Worm (Caenorhabditis elegans) whole organism, late embryonic: ENCODE data around the gene T23B5.3.

ENCODE experiments used
- C08G9.2 ChIP-seq: sonication (generic microtip); optimal IDR thresholded peaks from 2 replicates; lab custom pipeline; 2016; ENCODE audit warnings: mild to moderate bottlenecking, missing genetic modification characterization, moderate library complexity, missing compliant biosample characterization
- K02D7.2 ChIP-seq: sonication (generic microtip); optimal IDR thresholded peaks from 2 replicates; lab custom pipeline; 2017; ENCODE audit warnings: mild to moderate bottlenecking, missing genetic modification characterization, missing compliant biosample characterization
- ahr-1 ChIP-seq: sonication (generic microtip); optimal IDR thresholded peaks from 2 replicates; lab custom pipeline; 2016; ENCODE audit warnings: missing genetic modification characterization, missing compliant biosample characterization
- ama-1 ChIP-seq: fragments of 150-350 bp; optimal IDR thresholded peaks from 2 replicates; lab custom pipeline; 2014
- ceh-18 ChIP-seq: sonication (generic microtip); optimal IDR thresholded peaks from 2 replicates; lab custom pipeline; 2016; ENCODE audit warnings: missing genetic modification characterization, missing compliant biosample characterization
- ceh-19 ChIP-seq: fragments of 200-800 bp; sonication (Bioruptor generic); optimal IDR thresholded peaks from 2 replicates; lab custom pipeline; 2018; ENCODE audit warnings: mild to moderate bottlenecking, missing genetic modification characterization, missing compliant biosample characterization
- ceh-30 ChIP-seq: fragments of 150-350 bp; optimal IDR thresholded peaks from 2 replicates; lab custom pipeline; 2014; ENCODE audit warnings: missing biosample characterization, missing genetic modification characterization
- ceh-31 ChIP-seq: sonication (generic microtip); optimal IDR thresholded peaks from 2 replicates; lab custom pipeline; 2016; ENCODE audit warnings: missing genetic modification characterization, missing compliant biosample characterization
- ceh-34 ChIP-seq: sonication (generic microtip); optimal IDR thresholded peaks from 2 replicates; lab custom pipeline; 2016; ENCODE audit warnings: mild to moderate bottlenecking, missing genetic modification characterization, missing compliant biosample characterization
- ceh-45 ChIP-seq: fragments of 200-800 bp; sonication (Bioruptor generic); IDR thresholded peaks from 2 replicates; pipeline ENCODE4 v1.3.6; 2022; ENCODE audit warnings: missing genetic modification reagents, missing genetic modification characterization, missing compliant biosample characterization
- ceh-6 ChIP-seq: fragments of 200-800 bp; sonication (Bioruptor generic); optimal IDR thresholded peaks from 2 replicates; lab custom pipeline; 2018; ENCODE audit warnings: mild to moderate bottlenecking, missing genetic modification characterization, missing compliant biosample characterization
- dmd-4 ChIP-seq: sonication (generic microtip); optimal IDR thresholded peaks from 2 replicates; lab custom pipeline; 2016; ENCODE audit warnings: borderline replicate concordance, missing genetic modification characterization, missing compliant biosample characterization
- elt-2 ChIP-seq: sonication (generic microtip); optimal IDR thresholded peaks from 2 replicates; lab custom pipeline; 2016; ENCODE audit warnings: missing genetic modification reagents, missing genetic modification characterization, missing compliant biosample characterization
- ets-4 ChIP-seq: sonication (generic microtip); optimal IDR thresholded peaks from 2 replicates; lab custom pipeline; 2016; ENCODE audit warnings: missing genetic modification characterization, missing compliant biosample characterization
- fax-1 ChIP-seq: sonication (generic microtip); optimal IDR thresholded peaks from 2 replicates; lab custom pipeline; 2016; ENCODE audit warnings: missing genotype, missing genetic modification characterization, missing compliant biosample characterization
- fkh-10 ChIP-seq: fragments of 150-350 bp; optimal IDR thresholded peaks from 2 replicates; lab custom pipeline; 2014; ENCODE audit warnings: missing biosample characterization, missing genetic modification reagents, missing genetic modification characterization
- hlh-13 ChIP-seq: fragments of 200-800 bp; sonication (Bioruptor generic); optimal IDR thresholded peaks from 2 replicates; lab custom pipeline; 2018; ENCODE audit warnings: mild to moderate bottlenecking, missing genetic modification characterization, missing compliant biosample characterization
- hlh-30 ChIP-seq: sonication (generic microtip); optimal IDR thresholded peaks from 2 replicates; lab custom pipeline; 2017; ENCODE audit warnings: antibody characterized with exemption, missing genetic modification characterization, missing compliant biosample characterization; ENCODE audit not compliant: insufficient read depth
- hlh-6 ChIP-seq: sonication (generic microtip); optimal IDR thresholded peaks from 2 replicates; lab custom pipeline; 2016; ENCODE audit warnings: missing genotype, missing genetic modification characterization, missing compliant biosample characterization
- hlh-8 ChIP-seq: sonication (generic microtip); optimal IDR thresholded peaks from 2 replicates; lab custom pipeline; 2016; ENCODE audit warnings: missing genotype, missing genetic modification characterization, missing compliant biosample characterization
- madf-2 ChIP-seq: sonication (generic microtip); optimal IDR thresholded peaks from 2 replicates; lab custom pipeline; 2017; ENCODE audit warnings: missing genetic modification characterization, missing compliant biosample characterization
- mec-3 ChIP-seq: sonication (generic microtip); optimal IDR thresholded peaks from 2 replicates; lab custom pipeline; 2016; ENCODE audit warnings: borderline replicate concordance, missing genetic modification characterization, missing compliant biosample characterization
- nfya-1 ChIP-seq: sonication (generic microtip); optimal IDR thresholded peaks from 2 replicates; lab custom pipeline; 2017; ENCODE audit warnings: missing genetic modification characterization, mild to moderate bottlenecking, missing compliant biosample characterization, antibody characterized with exemption, moderate library complexity
- nhr-11 ChIP-seq: fragments of 150-350 bp; optimal IDR thresholded peaks from 2 replicates; lab custom pipeline; 2014; ENCODE audit warnings: missing biosample characterization, missing genetic modification characterization
- npax-4 ChIP-seq: sonication (generic microtip); optimal IDR thresholded peaks from 2 replicates; lab custom pipeline; 2016; ENCODE audit warnings: missing genetic modification characterization, missing compliant biosample characterization
- odd-2 ChIP-seq: sonication (generic microtip); optimal IDR thresholded peaks from 2 replicates; lab custom pipeline; 2017; ENCODE audit warnings: antibody characterized with exemption, mild to moderate bottlenecking, missing genetic modification characterization, missing compliant biosample characterization
- pag-3 ChIP-seq: sonication (generic microtip); optimal IDR thresholded peaks from 2 replicates; lab custom pipeline; 2016; ENCODE audit warnings: missing compliant biosample characterization, missing genetic modification characterization, borderline replicate concordance
- pax-1 ChIP-seq: fragments of 150-350 bp; optimal IDR thresholded peaks from 2 replicates; lab custom pipeline; 2014; ENCODE audit warnings: missing biosample characterization, missing genetic modification characterization
- pha-2 ChIP-seq: sonication (generic microtip); optimal IDR thresholded peaks from 2 replicates; lab custom pipeline; 2017; ENCODE audit warnings: mild to moderate bottlenecking, missing genetic modification characterization, missing compliant biosample characterization
- pqm-1 ChIP-seq: sonication (generic microtip); optimal IDR thresholded peaks from 2 replicates; lab custom pipeline; 2016; ENCODE audit warnings: missing genetic modification characterization, missing compliant biosample characterization
- pros-1 ChIP-seq: fragments of 150-350 bp; optimal IDR thresholded peaks from 2 replicates; lab custom pipeline; 2014; ENCODE audit warnings: missing biosample characterization, missing genetic modification reagents, missing genetic modification characterization
- ref-2 ChIP-seq: sonication (generic microtip); optimal IDR thresholded peaks from 2 replicates; lab custom pipeline; 2016; ENCODE audit warnings: missing genetic modification characterization, missing compliant biosample characterization
- sdc-2 ChIP-seq: sonication (generic microtip); optimal IDR thresholded peaks from 2 replicates; lab custom pipeline; 2016; ENCODE audit warnings: missing genotype, missing genetic modification characterization, missing compliant biosample characterization
- sox-2 ChIP-seq: fragments of 200-800 bp; sonication (Bioruptor generic); IDR thresholded peaks from 2 replicates; pipeline ENCODE4 v1.3.6; 2022; ENCODE audit warnings: missing genetic modification reagents, missing genetic modification characterization, missing compliant biosample characterization
- sox-4 ChIP-seq: sonication (generic microtip); optimal IDR thresholded peaks from 2 replicates; lab custom pipeline; 2017; ENCODE audit warnings: mild to moderate bottlenecking, missing genetic modification characterization, inconsistent platforms, missing compliant biosample characterization
- tbx-7 ChIP-seq: sonication (generic microtip); optimal IDR thresholded peaks from 2 replicates; lab custom pipeline; 2016; ENCODE audit warnings: missing genotype, missing genetic modification characterization, missing compliant biosample characterization
- ttx-3 ChIP-seq: sonication (generic microtip); optimal IDR thresholded peaks from 2 replicates; lab custom pipeline; 2016; ENCODE audit warnings: missing genetic modification reagents, missing genetic modification characterization, missing compliant biosample characterization
- unc-55 ChIP-seq: sonication (generic microtip); optimal IDR thresholded peaks from 2 replicates; lab custom pipeline; 2017; ENCODE audit warnings: missing biosample characterization, missing genetic modification reagents, missing genetic modification characterization

T23B5.3 gene

ce11 chrIV:12684826-12685594, 3.5 kb upstream of the T23B5.3 start:
- TF ChIP-seq fkh-10 (no peak), hlh-6 (tag; lab: Kevin White, UChicago) (no peak), ceh-6 (GFP tag; lab: Kevin White, UChicago) (no peak), madf-2 (tag; lab: Kevin White, UChicago) (no peak), pax-1 (tag; lab: Kevin White, UChicago) (no peak), ttx-3 (no peak), npax-4 (tag; lab: Kevin White, UChicago) (no peak), pha-2 (tag; lab: Kevin White, UChicago) (no peak), C08G9.2 (tag; lab: Kevin White, UChicago) (no peak), pros-1 (tag; lab: Kevin White, UChicago) (no peak), ref-2 (tag; lab: Kevin White, UChicago) (no peak), pqm-1 (tag; lab: Kevin White, UChicago) (no peak), ceh-19 (GFP tag; lab: Kevin White, UChicago) (no peak), hlh-13 (GFP tag; lab: Kevin White, UChicago) (no peak), unc-55 (GFP tag; lab: Kevin White, UChicago) (no peak), sdc-2 (tag; lab: Kevin White, UChicago) (no peak), nhr-11 (tag; lab: Kevin White, UChicago) (no peak), nfya-1 (tag; lab: Kevin White, UChicago) (no peak)

- peak; percentile 11 for TF ChIP-seq nfya-1 (tag; lab: Kevin White, UChicago)
- peak; percentile 87 for TF ChIP-seq hlh-8 (tag; lab: Kevin White, UChicago)
- TF ChIP-seq mec-3 (tag; lab: Kevin White, UChicago), result no peak
- peak; percentile 71 for TF ChIP-seq hlh-30 (tag; lab: Kevin White, UChicago)
- no peak for TF ChIP-seq K02D7.2 (tag; lab: Kevin White, UChicago)
- peak; percentile 32 for TF ChIP-seq ceh-31 (tag; lab: Kevin White, UChicago)
- peak; percentile 60 for TF ChIP-seq unc-55 (GFP tag; lab: Kevin White, UChicago)
- no peak for TF ChIP-seq sox-4 (tag; lab: Kevin White, UChicago)
Measured at ce11 chrIV:12685827-12686226, 2.6 kb upstream of the T23B5.3 start.

DNA sequence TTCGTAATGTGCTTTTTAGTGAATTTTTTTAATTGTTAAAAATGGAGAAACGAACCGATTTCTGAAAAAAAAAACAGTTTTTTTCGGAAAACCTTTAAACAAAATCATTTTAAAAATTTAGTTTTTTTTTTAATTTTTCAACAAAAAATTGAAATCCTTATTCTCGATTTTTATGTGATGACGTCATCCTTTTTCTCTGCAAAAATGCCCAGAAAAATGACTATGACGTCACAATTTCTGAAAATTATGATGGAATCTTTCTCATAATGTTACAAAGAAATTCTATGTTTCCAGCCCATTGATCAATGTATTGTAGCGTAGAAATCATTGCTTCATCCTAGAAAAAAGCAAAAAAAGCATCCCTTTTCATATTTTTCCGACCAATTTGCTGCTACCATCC, 822 bp downstream of the T23B5.3 start:
- TF ChIP-seq ceh-45 (no peak), ets-4 (no peak), hlh-13 (GFP tag; lab: Kevin White, UChicago) (no peak), hlh-30 (tag; lab: Kevin White, UChicago) (no peak), odd-2 (tag; lab: Kevin White, UChicago) (no peak), ceh-30 (tag; lab: Kevin White, UChicago) (no peak), ceh-18 (tag; lab: Kevin White, UChicago) (no peak), pag-3 (tag; lab: Kevin White, UChicago) (no peak), ama-1 (lab: Kevin White, UChicago) (no peak), fax-1 (tag; lab: Kevin White, UChicago) (no peak), hlh-8 (tag; lab: Kevin White, UChicago) (no peak), ttx-3 (no peak), pros-1 (tag; lab: Kevin White, UChicago) (no peak), ahr-1 (no peak)
- TF ChIP-seq, all 69 proteins: peak for 0

- TF ChIP-seq ets-4 (no peak), tbx-7 (no peak), elt-2 (tag; lab: Kevin White, UChicago) (peak; percentile 95), ceh-19 (GFP tag; lab: Kevin White, UChicago) (no peak), hlh-8 (tag; lab: Kevin White, UChicago) (no peak), dmd-4 (tag; lab: Kevin White, UChicago) (no peak), ceh-34 (no peak), sox-2 (GFP tag; lab: Robert Waterston, UW) (no peak)
Measured at ce11 chrIV:12689709-12690142, 1.3 kb downstream of the T23B5.3 start.
